Fruit fly (Drosophila melanogaster) whole organism, wandering third instar larva: ENCODE data around the gene CG11342.

ENCODE experiments used
- Abd-B ChIP-seq: fragments of >200 bp; optimal IDR thresholded peaks from 2 replicates; lab custom pipeline; 2017; ENCODE audit warnings: missing biosample characterization, missing genetic modification characterization
- CG32264 ChIP-seq: fragments of 200-800 bp; sonication (Bioruptor generic); optimal IDR thresholded peaks from 2 replicates; lab custom pipeline; 2016; ENCODE audit warnings: missing biosample characterization, missing genetic modification characterization
- GATAd ChIP-seq: sonication (Bioruptor generic); optimal IDR thresholded peaks from 2 replicates; lab custom pipeline; 2016; ENCODE audit warnings: missing biosample characterization, missing genetic modification characterization
- OdsH ChIP-seq: fragments of 200-800 bp; sonication (Bioruptor generic); optimal IDR thresholded peaks from 2 replicates; lab custom pipeline; 2016; ENCODE audit warnings: missing biosample characterization, mild to moderate bottlenecking, missing genetic modification characterization
- Rel ChIP-seq, 2 experiments: fragments of 200-800 bp; sonication (Bioruptor generic) in 1 of 2; optimal IDR thresholded peaks; 2 replicates in 1 of 2; 3 replicates in 1 of 2; lab custom pipeline; 2016 to 2019; ENCODE audit warnings: mild to moderate bottlenecking in 2 of 2, missing biosample characterization in 2 of 2, missing genetic modification characterization in 2 of 2, moderate library complexity in 1 of 2
- Vsx2 ChIP-seq: fragments of 200-300, 225-300 bp; sonication (Bioruptor generic); optimal IDR thresholded peaks from 2 replicates; lab custom pipeline; 2018; ENCODE audit warnings: missing biosample characterization, missing genetic modification characterization; ENCODE audit not compliant: partially characterized antibody
- br ChIP-seq: fragments of 200-800 bp; sonication (Bioruptor generic); optimal IDR thresholded peaks from 2 replicates; lab custom pipeline; 2016; ENCODE audit warnings: missing biosample characterization, missing genetic modification characterization
- dsf ChIP-seq: sonication (Bioruptor generic); optimal IDR thresholded peaks from 2 replicates; lab custom pipeline; 2016; ENCODE audit warnings: missing biosample characterization, missing genetic modification characterization, borderline replicate concordance
- fru ChIP-seq: fragments of 200-800 bp; sonication (Bioruptor generic); optimal IDR thresholded peaks from 3 replicates; lab custom pipeline; 2016; ENCODE audit warnings: missing biosample characterization, mild to moderate bottlenecking, missing genetic modification characterization
- pan ChIP-seq: fragments of >200 bp; optimal IDR thresholded peaks from 2 replicates; lab custom pipeline; 2017
- psq ChIP-seq: fragments of 200-800 bp; sonication (Bioruptor generic); optimal IDR thresholded peaks from 3 replicates; lab custom pipeline; 2017; ENCODE audit warnings: missing biosample characterization, mild to moderate bottlenecking, missing genetic modification characterization, moderate library complexity
- sage ChIP-seq: fragments of 200-800 bp; sonication (Bioruptor generic); optimal IDR thresholded peaks from 2 replicates; lab custom pipeline; 2016; ENCODE audit warnings: missing biosample characterization, mild to moderate bottlenecking, missing genetic modification characterization
- usp ChIP-seq: fragments of >200 bp; optimal IDR thresholded peaks from 2 replicates; lab custom pipeline; 2017; ENCODE audit warnings: missing biosample characterization, missing genetic modification characterization

- TF ChIP-seq psq (no peak), CG32264 (GFP tag; lab: Kevin White, UChicago) (no peak), sage (GFP tag; lab: Kevin White, UChicago) (no peak), usp (no peak), dsf (GFP tag; lab: Kevin White, UChicago) (no peak), fru (GFP tag; lab: Kevin White, UChicago) (no peak), br (GFP tag; lab: Kevin White, UChicago) (no peak), pan (no peak), Rel (GFP tag; optimal IDR thresholded peaks at IDR 0.05; lab: Kevin White, UChicago) (no peak), Rel (tag; optimal IDR thresholded peaks at IDR 0.05; lab: Kevin White, UChicago) (no peak), OdsH (GFP tag; lab: Kevin White, UChicago) (no peak), GATAd (GFP tag; lab: Kevin White, UChicago) (no peak), Abd-B (GFP tag; lab: Kevin White, UChicago) (no peak), Vsx2 (no peak)
Measured at dm6 chr3L:4396372-4396771, 29.1 kb upstream of the CG11342 start.
